Fruit fly (Drosophila melanogaster) whole organism, prepupa: ENCODE results near the gene Ssl2.

Experiments
- CG16779 ChIP-seq: fragments of 200-800 bp; sonication (Bioruptor generic); optimal IDR thresholded peaks from 3 replicates; lab custom pipeline; 2017; ENCODE audit warnings: missing biosample characterization, mild to moderate bottlenecking, missing genetic modification characterization
- Ets21C ChIP-seq: fragments of 200-800 bp; sonication (Bioruptor generic); optimal IDR thresholded peaks from 3 replicates; lab custom pipeline; 2016; ENCODE audit warnings: missing biosample characterization, missing genetic modification characterization
- Gug ChIP-seq: fragments of 200-800 bp; sonication (Bioruptor generic); IDR thresholded peaks from 2 replicates; pipeline ENCODE4 v1.3.6; 2022; ENCODE audit warnings: missing biosample characterization, missing genetic modification characterization
- OdsH ChIP-seq: fragments of 200-800 bp; sonication (Bioruptor generic); optimal IDR thresholded peaks from 3 replicates; lab custom pipeline; 2016; ENCODE audit warnings: missing biosample characterization, missing genetic modification characterization
- esn ChIP-seq: fragments of 200-800 bp; sonication (Bioruptor generic); optimal IDR thresholded peaks from 2 replicates; lab custom pipeline; 2016; ENCODE audit warnings: missing biosample characterization, mild to moderate bottlenecking, missing genetic modification characterization, moderate library complexity
- fkh ChIP-seq: fragments of 200-800 bp; sonication (Bioruptor generic); optimal IDR thresholded peaks from 3 replicates; lab custom pipeline; 2017; ENCODE audit warnings: missing biosample characterization, mild to moderate bottlenecking, missing genetic modification characterization, moderate library complexity

- no peak for TF ChIP-seq OdsH
- no peak for TF ChIP-seq Gug (GFP tag; lab: Robert Waterston, UW)
- TF ChIP-seq esn (GFP tag; lab: Kevin White, UChicago), result no peak
- no peak for TF ChIP-seq Ets21C
- no peak for TF ChIP-seq CG16779 (tag; lab: Kevin White, UChicago)
- TF ChIP-seq fkh (GFP tag; lab: Kevin White, UChicago), result peak; percentile 83
These were observed 33.8 kb upstream of the Ssl2 start for dm6 chr3R:29066285-29066684.
